Worm (Caenorhabditis elegans) whole organism, early embryonic: Measurements from ENCODE around the gene Y55F3BL.6.

ENCODE experiments used
- B0310.2 ChIP-seq: sonication (generic microtip); optimal IDR thresholded peaks from 2 replicates; lab custom pipeline; 2016; ENCODE audit warnings: mild to moderate bottlenecking, missing genetic modification characterization, missing compliant biosample characterization
- ama-1 ChIP-seq: fragments of 150-350 bp; optimal IDR thresholded peaks from 2 replicates; lab custom pipeline; 2014
- tbx-11 ChIP-seq: fragments of 200-800 bp; sonication (Bioruptor generic); IDR thresholded peaks from 2 replicates; pipeline ENCODE4 v1.3.6; 2022; ENCODE audit warnings: missing genetic modification characterization, missing compliant biosample characterization

DNA sequence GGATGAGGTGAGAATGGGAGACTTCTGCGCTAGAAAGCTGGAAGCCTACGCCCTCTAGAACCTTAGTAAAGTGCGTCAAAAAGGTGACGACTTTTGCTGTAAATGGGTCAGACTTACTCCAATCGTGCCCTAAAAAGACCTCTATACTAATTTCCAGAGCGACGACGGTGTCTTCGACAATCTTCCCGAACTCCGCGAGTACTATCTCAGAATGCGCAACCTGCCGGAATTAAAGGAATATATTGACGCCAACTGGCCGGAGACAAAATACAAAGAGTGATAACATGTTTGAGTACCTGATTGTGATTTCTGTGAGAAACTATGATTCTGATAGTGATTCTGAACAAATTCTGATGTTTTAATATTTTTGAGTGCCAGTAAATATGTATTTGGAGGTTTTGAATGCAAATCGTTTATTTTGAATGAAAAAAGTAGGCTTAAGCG, 44.8 kb downstream of the Y55F3BL.6 start:
- no peak for TF ChIP-seq tbx-11 (GFP tag; lab: Robert Waterston, UW)
- TF ChIP-seq ama-1 (lab: Kevin White, UChicago): no peak
- no peak for TF ChIP-seq B0310.2 (tag; lab: Kevin White, UChicago)
